Worm (Caenorhabditis elegans): ENCODE measurements around the gene mxl-2.

DNA sequence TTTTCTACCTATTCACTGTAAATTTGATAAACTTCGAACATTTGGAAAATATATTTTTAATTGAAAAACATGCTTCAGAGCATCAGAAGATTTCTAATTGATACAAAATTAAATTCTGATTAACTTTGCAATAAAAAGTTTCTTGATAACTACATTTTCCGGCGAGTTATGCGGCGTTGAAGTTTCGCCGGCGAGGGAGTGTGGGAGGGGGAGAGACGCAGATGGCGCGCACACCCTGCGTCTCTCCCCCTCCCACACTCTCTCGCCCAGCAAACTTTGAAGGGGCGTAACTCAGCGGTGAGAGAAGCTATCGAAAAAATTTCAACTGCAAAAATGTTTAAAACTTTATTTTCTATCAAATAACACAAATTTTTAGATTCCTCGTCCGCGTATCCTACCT lies 34.6 kb upstream of the mxl-2 start:
- TF ChIP-seq sea-1 (GFP tag; conservative IDR thresholded peaks at IDR 0.05) (no peak), hmg-4 (GFP tag; optimal IDR thresholded peaks at IDR 0.05) (no peak), hnd-1 (tag; optimal IDR thresholded peaks at IDR 0.05) (no peak), tra-4 (tag; optimal IDR thresholded peaks at IDR 0.05) (no peak), F13C5.2 (tag; optimal IDR thresholded peaks at IDR 0.05) (no peak), flt-1 (GFP tag; IDR thresholded peaks at IDR 0.05) (no peak), ama-1 (optimal IDR thresholded peaks at IDR 0.05) (no peak), ets-7 (tag; optimal IDR thresholded peaks at IDR 0.05) (no peak), tbx-11 (GFP tag; IDR thresholded peaks at IDR 0.05) (no peak), ceh-36 (tag; optimal IDR thresholded peaks at IDR 0.05) (no peak), hmbx-1 (tag; optimal IDR thresholded peaks at IDR 0.05) (no peak), B0310.2 (tag; optimal IDR thresholded peaks at IDR 0.05) (no peak), ceh-13 (GFP tag; optimal IDR thresholded peaks at IDR 0.05) (no peak)
